Fruit fly (Drosophila melanogaster) whole organism, prepupa: ENCODE data around the gene CG8176.

Experiments used
- CG11902 ChIP-seq: fragments of 200-800 bp; sonication (Bioruptor generic); optimal IDR thresholded peaks from 3 replicates; lab custom pipeline; 2016; ENCODE audit warnings: missing biosample characterization, missing genetic modification characterization
- CG1621 ChIP-seq: fragments of 200-800 bp; sonication (Bioruptor generic); optimal IDR thresholded peaks from 3 replicates; lab custom pipeline; 2018; ENCODE audit warnings: missing biosample characterization, mild to moderate bottlenecking, missing genetic modification characterization
- CG3032 ChIP-seq: fragments of 200-800 bp; optimal IDR thresholded peaks from 2 replicates; lab custom pipeline; 2019; ENCODE audit warnings: missing biosample characterization, mild to moderate bottlenecking, missing genetic modification characterization, moderate library complexity
- CG4318 ChIP-seq: fragments of 200-800 bp; sonication (Bioruptor generic); optimal IDR thresholded peaks from 3 replicates; lab custom pipeline; 2017; ENCODE audit warnings: missing biosample characterization, mild to moderate bottlenecking, missing genetic modification characterization
- CG6854 ChIP-seq: fragments of 200-800 bp; sonication (Bioruptor generic); optimal IDR thresholded peaks from 2 replicates; lab custom pipeline; 2017; ENCODE audit warnings: missing biosample characterization, mild to moderate bottlenecking, missing genetic modification characterization
- Hr38 ChIP-seq: sonication (Bioruptor generic); optimal IDR thresholded peaks from 2 replicates; lab custom pipeline; 2016; ENCODE audit warnings: missing biosample characterization, missing genetic modification characterization
- Hr4 ChIP-seq: fragments of 200-800 bp; sonication (Bioruptor generic); optimal IDR thresholded peaks from 3 replicates; lab custom pipeline; 2016; ENCODE audit warnings: missing biosample characterization, missing genetic modification characterization
- Smox ChIP-seq: fragments of 200-800 bp; sonication (Bioruptor generic); optimal IDR thresholded peaks from 3 replicates; lab custom pipeline; 2016; ENCODE audit warnings: missing biosample characterization, missing genetic modification characterization
- Sox102F ChIP-seq: fragments of 200-800 bp; sonication (Bioruptor generic); optimal IDR thresholded peaks from 2 replicates; lab custom pipeline; 2016; ENCODE audit warnings: missing biosample characterization, mild to moderate bottlenecking, missing genetic modification characterization
- fd59A ChIP-seq: fragments of 200-800 bp; sonication (Bioruptor generic); optimal IDR thresholded peaks from 2 replicates; lab custom pipeline; 2017; ENCODE audit warnings: missing biosample characterization, mild to moderate bottlenecking, missing genetic modification characterization, missing genetic modification reagents
- spab ChIP-seq: fragments of 200-800 bp; sonication (Bioruptor generic); optimal IDR thresholded peaks from 2 replicates; lab custom pipeline; 2017; ENCODE audit warnings: missing biosample characterization, mild to moderate bottlenecking, missing genetic modification characterization, missing genetic modification reagents

- TF ChIP-seq CG11902 (no peak), CG1621 (tag; lab: Kevin White, UChicago) (no peak), Hr4 (GFP tag; lab: Kevin White, UChicago) (no peak), Sox102F (GFP tag; lab: Kevin White, UChicago) (no peak), Smox (GFP tag; lab: Kevin White, UChicago) (no peak), CG3032 (tag; lab: Kevin White, UChicago) (no peak), Hr38 (no peak), CG4318 (GFP tag; lab: Kevin White, UChicago) (no peak), spab (GFP tag; lab: Kevin White, UChicago) (no peak), fd59A (GFP tag; lab: Kevin White, UChicago) (no peak), CG6854 (GFP tag; lab: Kevin White, UChicago) (no peak)
Observed at dm6 chr3R:9516400-9516852, 619 bp downstream of the CG8176 start.
